Worm (Caenorhabditis elegans): ENCODE measurements around the gene nrf-6.
A peak's percentile ranks its signal among the peaks of the same experiment; 100 is the strongest.

The nrf-6 gene

ce11 chrII:8051330-8051729 is 18.8 kb upstream of the nrf-6 start:
- TF ChIP-seq him-1 (tag; optimal IDR thresholded peaks at IDR 0.05) (no peak), dao-5 (tag; optimal IDR thresholded peaks at IDR 0.05) (no peak), W03F9.2 (tag; optimal IDR thresholded peaks at IDR 0.05) (no peak)

- TF ChIP-seq W03F9.2 (tag; optimal IDR thresholded peaks at IDR 0.05), result no peak
- TF ChIP-seq him-1 (tag; optimal IDR thresholded peaks at IDR 0.05), result no peak
- TF ChIP-seq dao-5 (tag; optimal IDR thresholded peaks at IDR 0.05), result no peak
These were observed 18.0 kb upstream of the nrf-6 start, which contains the start of gene mtre-1 for ce11 chrII:8050477-8050876. Gene mtre-1, minus strand, starts transcription at chrII:8050577.

- no peak for TF ChIP-seq W03F9.2 (tag; optimal IDR thresholded peaks at IDR 0.05)
- TF ChIP-seq him-1 (tag; optimal IDR thresholded peaks at IDR 0.05), result no peak
- TF ChIP-seq dao-5 (tag; optimal IDR thresholded peaks at IDR 0.05), result no peak
These were observed 14.8 kb upstream of the nrf-6 start, which contains the start of gene apn-1 for ce11 chrII:8047264-8047663. Gene apn-1, plus strand, starts transcription at chrII:8047564.

DNA sequence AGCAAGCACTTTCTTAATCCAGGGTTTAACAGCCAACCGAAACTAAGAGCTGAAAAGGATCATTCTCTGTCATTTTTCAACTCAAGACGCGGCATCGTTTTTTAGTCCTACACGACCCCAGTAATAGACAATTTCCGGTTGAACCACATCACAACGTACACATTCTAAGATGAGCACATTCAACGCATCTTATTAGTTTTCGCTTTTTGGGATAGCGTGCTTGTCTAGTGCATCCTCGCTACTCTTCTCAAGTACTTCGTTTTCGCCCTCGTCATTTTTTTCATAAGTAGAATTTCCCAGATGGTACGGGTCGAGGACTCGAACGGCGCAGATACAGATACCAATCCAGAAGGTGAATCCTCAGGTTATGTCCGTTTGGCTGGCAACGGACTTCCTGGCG is 9.8 kb upstream of the nrf-6 start, which contains the start of gene T05H10.1:
Gene T05H10.1 (plus strand): TSS at position 301 of the 400 bp plus-strand sequence.
- TF ChIP-seq him-1 (tag; optimal IDR thresholded peaks at IDR 0.05), result no peak
- no peak for TF ChIP-seq W03F9.2 (tag; optimal IDR thresholded peaks at IDR 0.05)
- TF ChIP-seq dao-5 (tag; optimal IDR thresholded peaks at IDR 0.05), result no peak

ce11 chrII:8041642-8042041 is 9.1 kb upstream of the nrf-6 start:
- TF ChIP-seq W03F9.2 (tag; optimal IDR thresholded peaks at IDR 0.05) (peak; percentile 38), dao-5 (tag; optimal IDR thresholded peaks at IDR 0.05) (no peak)

- TF ChIP-seq dao-5 (tag; optimal IDR thresholded peaks at IDR 0.05) (no peak), W03F9.2 (tag; optimal IDR thresholded peaks at IDR 0.05) (peak; percentile 77)
These were observed 6.9 kb upstream of the nrf-6 start, which contains the start of the genes ubh-4 and algn-6 for ce11 chrII:8039416-8039815. Gene ubh-4, minus strand, starts transcription at chrII:8039597. Gene algn-6, plus strand, starts transcription at chrII:8039802.

ce11 chrII:8037863-8038262 is 5.4 kb upstream of the nrf-6 start, which contains the start of gene C08B11.9:
Gene C08B11.9, minus strand, starts transcription at chrII:8038169.
- TF ChIP-seq W03F9.2 (tag; optimal IDR thresholded peaks at IDR 0.05) (no peak), him-1 (tag; optimal IDR thresholded peaks at IDR 0.05) (no peak), dao-5 (tag; optimal IDR thresholded peaks at IDR 0.05) (no peak)

DNA sequence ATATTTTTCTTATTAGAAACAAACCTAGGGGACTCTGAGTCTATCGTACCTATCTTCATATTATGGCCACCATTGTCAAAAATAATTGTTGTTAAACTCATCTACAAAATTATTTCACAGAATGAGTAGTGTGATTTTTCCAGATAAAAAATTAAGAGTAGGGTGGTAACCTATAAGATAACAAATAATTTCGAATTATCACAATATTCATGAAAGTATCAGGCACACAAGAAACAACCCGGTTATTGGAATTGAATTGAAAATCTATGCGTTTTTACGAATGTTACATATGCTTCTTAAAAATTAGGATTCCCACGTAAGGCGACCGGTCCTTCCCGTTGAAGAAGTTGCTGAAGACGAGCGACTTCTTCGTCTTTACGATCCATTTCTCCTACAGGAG is 4.7 kb upstream of the nrf-6 start, which contains the start of gene arp-6:
Gene arp-6 (minus strand): TSS at position 101 of the 400 bp plus-strand sequence.
- TF ChIP-seq W03F9.2 (tag; optimal IDR thresholded peaks at IDR 0.05) (no peak), him-1 (tag; optimal IDR thresholded peaks at IDR 0.05) (no peak), dao-5 (tag; optimal IDR thresholded peaks at IDR 0.05) (no peak)

DNA sequence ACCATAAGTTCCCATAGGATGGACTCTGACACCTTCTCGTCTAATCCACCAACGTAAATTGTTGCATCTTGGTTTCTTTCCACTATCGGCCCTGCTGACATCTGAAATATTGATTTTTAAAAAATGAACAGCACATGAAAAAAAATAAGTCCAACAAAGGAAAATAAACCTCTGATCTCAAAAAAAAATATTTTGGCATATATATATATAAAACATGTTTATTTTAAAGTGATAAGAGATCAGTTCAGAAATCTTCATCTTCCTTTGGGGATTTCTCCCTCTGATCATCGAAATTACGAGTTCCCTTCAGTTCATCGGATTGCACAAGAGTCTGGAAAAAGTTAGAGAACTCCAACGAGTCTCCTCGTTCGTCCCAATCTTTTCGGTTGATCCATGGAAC is 3.2 kb upstream of the nrf-6 start, which contains the start of gene sap-49:
Gene sap-49 (minus strand): TSS at position 101 of the 400 bp plus-strand sequence.
- TF ChIP-seq W03F9.2 (tag; optimal IDR thresholded peaks at IDR 0.05), result no peak
- no peak for TF ChIP-seq him-1 (tag; optimal IDR thresholded peaks at IDR 0.05)
- no peak for TF ChIP-seq dao-5 (tag; optimal IDR thresholded peaks at IDR 0.05)

DNA sequence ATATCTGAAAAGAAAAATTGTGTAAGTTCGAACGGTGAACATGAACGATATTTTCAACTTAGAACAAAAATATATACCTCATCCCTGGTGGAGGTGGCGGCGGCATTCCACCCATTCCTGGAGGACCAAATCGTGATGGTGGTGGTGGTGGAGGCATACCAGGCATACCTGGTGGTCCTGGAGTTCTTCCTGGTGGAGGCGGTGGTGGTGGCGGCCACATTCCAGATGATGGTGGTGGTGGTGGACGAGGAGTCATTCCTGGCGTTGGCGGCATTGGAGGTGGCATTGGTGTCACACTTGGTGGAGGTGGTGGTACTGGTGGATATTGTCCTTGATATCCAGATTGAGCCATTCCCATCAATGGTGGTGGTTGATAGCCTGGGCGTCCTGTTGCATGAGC is 2.1 kb upstream of the nrf-6 start:
- TF ChIP-seq him-1 (tag; optimal IDR thresholded peaks at IDR 0.05) (no peak), dao-5 (tag; optimal IDR thresholded peaks at IDR 0.05) (no peak), W03F9.2 (tag; optimal IDR thresholded peaks at IDR 0.05) (no peak)

DNA sequence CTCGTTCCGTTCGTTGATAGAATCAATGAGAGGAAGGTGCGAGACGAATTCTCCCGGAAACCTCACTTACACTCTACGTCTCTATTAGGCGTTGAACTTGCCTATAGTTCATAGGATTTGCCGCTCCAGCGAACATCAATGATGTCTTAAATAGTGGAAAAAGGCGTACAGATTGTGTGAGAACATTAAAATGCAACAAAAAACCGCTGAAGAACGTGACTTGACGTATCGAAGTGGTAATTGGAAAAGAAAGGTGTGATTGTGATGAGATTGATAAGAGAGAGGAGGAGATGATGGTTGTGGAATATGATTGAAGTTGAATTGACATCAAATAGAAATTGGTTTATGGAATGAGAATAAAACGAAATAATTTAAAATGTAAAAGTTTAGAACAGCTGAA is 1.5 kb upstream of the nrf-6 start:
- TF ChIP-seq him-1 (tag; optimal IDR thresholded peaks at IDR 0.05) (no peak), dao-5 (tag; optimal IDR thresholded peaks at IDR 0.05) (no peak), W03F9.2 (tag; optimal IDR thresholded peaks at IDR 0.05) (no peak)

- TF ChIP-seq dao-5 (tag; optimal IDR thresholded peaks at IDR 0.05) (no peak), him-1 (tag; optimal IDR thresholded peaks at IDR 0.05) (no peak), W03F9.2 (tag; optimal IDR thresholded peaks at IDR 0.05) (no peak)
These were observed 3.8 kb downstream of the nrf-6 start for ce11 chrII:8028730-8029129.

DNA sequence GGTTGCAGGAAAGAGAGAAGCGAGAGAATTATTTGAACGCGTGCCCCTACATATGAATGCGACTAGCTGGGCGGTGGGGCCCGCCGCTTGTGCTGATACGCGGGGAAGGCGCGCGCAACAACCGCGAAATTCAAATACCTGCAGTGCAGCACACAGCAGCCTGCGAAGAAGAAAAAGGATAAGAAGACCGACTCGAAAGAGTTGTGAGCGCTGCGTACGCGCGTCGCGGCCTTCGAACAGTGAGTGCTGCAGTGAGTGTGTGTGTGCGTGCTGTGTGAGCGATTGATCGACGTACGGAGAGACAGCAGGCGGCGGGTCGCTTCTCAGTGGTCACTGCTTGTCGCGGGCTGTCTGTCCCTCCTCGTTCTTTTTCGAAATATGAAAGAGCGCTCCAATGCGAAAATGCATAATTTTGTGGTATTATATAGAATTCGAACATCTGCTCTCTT is 4.2 kb downstream of the nrf-6 start:
- TF ChIP-seq him-1 (tag; optimal IDR thresholded peaks at IDR 0.05), result peak; percentile 93
- peak; percentile 70 for TF ChIP-seq dao-5 (tag; optimal IDR thresholded peaks at IDR 0.05)
- no peak for TF ChIP-seq W03F9.2 (tag; optimal IDR thresholded peaks at IDR 0.05)

- no peak for TF ChIP-seq W03F9.2 (tag; optimal IDR thresholded peaks at IDR 0.05)
- no peak for TF ChIP-seq dao-5 (tag; optimal IDR thresholded peaks at IDR 0.05)
- no peak for TF ChIP-seq him-1 (tag; optimal IDR thresholded peaks at IDR 0.05)
These were observed 4.8 kb downstream of the nrf-6 start, which contains the start of gene swsn-7 for ce11 chrII:8027663-8028062. Gene swsn-7, minus strand, starts transcription at chrII:8027763.

DNA sequence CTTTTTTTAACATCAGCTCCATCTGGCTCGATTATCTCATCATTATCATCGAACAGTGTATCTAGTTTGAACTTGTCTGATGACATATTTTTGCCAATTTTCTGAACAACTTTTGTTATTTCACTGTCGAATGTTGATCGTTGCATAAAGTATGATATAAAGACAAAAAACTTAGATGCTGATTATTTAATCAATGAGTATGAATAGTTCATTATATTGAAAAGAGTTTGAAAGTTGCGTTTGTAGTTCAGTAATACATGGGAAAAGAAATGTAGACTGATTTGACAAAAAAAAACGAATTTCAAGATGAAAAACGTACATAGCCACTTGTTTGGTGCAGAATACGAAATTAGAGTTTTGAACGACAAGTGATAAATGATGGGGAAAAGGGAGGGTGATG is 10.0 kb downstream of the nrf-6 start, which contains the start of gene hda-2:
Gene hda-2 (minus strand): TSS at position 101 of the 400 bp plus-strand sequence.
- TF ChIP-seq dao-5 (tag; optimal IDR thresholded peaks at IDR 0.05) (no peak), him-1 (tag; optimal IDR thresholded peaks at IDR 0.05) (no peak), W03F9.2 (tag; optimal IDR thresholded peaks at IDR 0.05) (no peak)

Data from whole organism, L4/young adult.